Worm (Caenorhabditis elegans) whole organism, young adult: ENCODE measurements around the gene C49F5.6.

Source experiments
- D2030.7 ChIP-seq: fragments of 200-800 bp; sonication (Bioruptor generic); IDR thresholded peaks from 2 replicates; pipeline ENCODE4 v1.3.6; 2022; ENCODE audit warnings: missing genetic modification reagents, missing genetic modification characterization, missing compliant biosample characterization
- F55B11.4 ChIP-seq: sonication (generic microtip); optimal IDR thresholded peaks from 2 replicates; lab custom pipeline; 2016; ENCODE audit warnings: missing compliant biosample characterization, missing genetic modification characterization, borderline replicate concordance; ENCODE audit not compliant: insufficient read depth
- K12H6.12 ChIP-seq: fragments of 200-800 bp; sonication (Bioruptor generic); optimal IDR thresholded peaks from 2 replicates; lab custom pipeline; 2018; ENCODE audit warnings: mild to moderate bottlenecking, missing genetic modification characterization, missing compliant biosample characterization
- Y53F4B.3 ChIP-seq: fragments of 200-800 bp; sonication (Bioruptor generic); IDR thresholded peaks from 2 replicates; pipeline ENCODE4 v1.3.6; 2022; ENCODE audit warnings: missing genetic modification reagents, missing genetic modification characterization, missing compliant biosample characterization
- Y95B8A.8 ChIP-seq: fragments of 200-800 bp; sonication (Bioruptor generic); IDR thresholded peaks from 2 replicates; pipeline ENCODE4 v1.3.6; 2022; ENCODE audit warnings: missing genetic modification reagents, missing genetic modification characterization, missing compliant biosample characterization
- aptf-2 ChIP-seq: fragments of 200-800 bp; sonication (Bioruptor generic); conservative IDR thresholded peaks from 2 replicates; pipeline ENCODE4 v1.3.6; 2022; ENCODE audit warnings: missing genetic modification reagents, missing genetic modification characterization, missing compliant biosample characterization
- bed-2 ChIP-seq: fragments of 200-800 bp; sonication (Bioruptor generic); IDR thresholded peaks from 2 replicates; pipeline ENCODE4 v1.3.6; 2022; ENCODE audit warnings: missing genetic modification reagents, missing genetic modification characterization, missing compliant biosample characterization
- ceh-100 ChIP-seq: fragments of 200-800 bp; sonication (Bioruptor generic); IDR thresholded peaks from 2 replicates; pipeline ENCODE4 v1.3.6; 2022; ENCODE audit warnings: missing genetic modification reagents, missing genetic modification characterization, missing compliant biosample characterization
- ceh-79 ChIP-seq: sonication (generic microtip); optimal IDR thresholded peaks from 2 replicates; lab custom pipeline; 2017; ENCODE audit warnings: mild to moderate bottlenecking, missing genetic modification characterization, missing compliant biosample characterization
- ceh-91 ChIP-seq: fragments of 200-800 bp; sonication (Bioruptor generic); IDR thresholded peaks from 2 replicates; pipeline ENCODE4 v1.3.6; 2022; ENCODE audit warnings: missing genetic modification reagents, missing genetic modification characterization, missing compliant biosample characterization
- dpff-1 ChIP-seq: sonication (generic microtip); optimal IDR thresholded peaks from 2 replicates; lab custom pipeline; 2017; ENCODE audit warnings: mild to moderate bottlenecking, missing genetic modification characterization, missing compliant biosample characterization
- efl-1 ChIP-seq: fragments of 150-350 bp; optimal IDR thresholded peaks from 2 replicates; lab custom pipeline; 2014; ENCODE audit warnings: missing biosample characterization, missing genetic modification reagents, missing genetic modification characterization
- egl-44 ChIP-seq: fragments of 200-800 bp; sonication (Bioruptor generic); IDR thresholded peaks from 2 replicates; pipeline ENCODE4 v1.3.6; 2022; ENCODE audit warnings: missing genetic modification reagents, missing genetic modification characterization, missing compliant biosample characterization
- ekl-4 ChIP-seq: fragments of 200-800 bp; sonication (Bioruptor generic); IDR thresholded peaks from 2 replicates; pipeline ENCODE4 v1.3.6; 2022; ENCODE audit warnings: missing genetic modification reagents, missing genetic modification characterization, missing compliant biosample characterization
- ets-4 ChIP-seq: fragments of 200-800 bp; sonication (Bioruptor generic); optimal IDR thresholded peaks from 2 replicates; lab custom pipeline; 2018; ENCODE audit warnings: mild to moderate bottlenecking, missing genetic modification characterization, missing compliant biosample characterization
- gei-17 ChIP-seq: fragments of 200-800 bp; sonication (Bioruptor generic); optimal IDR thresholded peaks from 2 replicates; lab custom pipeline; 2018; ENCODE audit warnings: mild to moderate bottlenecking, missing genetic modification characterization, missing compliant biosample characterization
- him-1 ChIP-seq: sonication (generic microtip); optimal IDR thresholded peaks from 2 replicates; lab custom pipeline; 2016; ENCODE audit warnings: missing genotype, missing genetic modification reagents, missing genetic modification characterization, missing compliant biosample characterization
- hlh-12 ChIP-seq: sonication (generic microtip); optimal IDR thresholded peaks from 2 replicates; lab custom pipeline; 2016; ENCODE audit warnings: missing genetic modification characterization, missing compliant biosample characterization
- hsf-1 ChIP-seq: fragments of 200-800 bp; sonication (Bioruptor generic); IDR thresholded peaks from 2 replicates; pipeline ENCODE4 v1.3.6; 2022; ENCODE audit warnings: missing genetic modification reagents, missing genetic modification characterization, missing compliant biosample characterization
- lag-1 ChIP-seq: fragments of 200-800 bp; sonication (Bioruptor generic); IDR thresholded peaks from 2 replicates; pipeline ENCODE4 v1.3.6; 2022; ENCODE audit warnings: missing genetic modification reagents, missing genetic modification characterization, missing compliant biosample characterization
- let-607 ChIP-seq, 2 experiments: fragments of 200-800 bp in 1 of 2; sonication (Bioruptor generic) in 1 of 2; sonication (generic microtip) in 1 of 2; optimal IDR thresholded peaks; 2 replicates each; lab custom pipeline; 2016 to 2018; ENCODE audit warnings: mild to moderate bottlenecking in 2 of 2, missing compliant biosample characterization in 2 of 2, missing genetic modification characterization in 2 of 2, moderate library complexity in 2 of 2, missing genotype in 1 of 2
- lin-26 ChIP-seq: fragments of 200-800 bp; sonication (Bioruptor generic); IDR thresholded peaks from 2 replicates; pipeline ENCODE4 v1.3.6; 2022; ENCODE audit warnings: missing genetic modification reagents, missing genetic modification characterization, missing compliant biosample characterization
- lin-54 ChIP-seq: fragments of 200-800 bp; sonication (Bioruptor generic); optimal IDR thresholded peaks from 2 replicates; lab custom pipeline; 2018; ENCODE audit warnings: mild to moderate bottlenecking, missing genetic modification characterization, missing compliant biosample characterization
- madf-3 ChIP-seq: fragments of 200-800 bp; sonication (Bioruptor generic); IDR thresholded peaks from 2 replicates; pipeline ENCODE4 v1.3.6; 2022; ENCODE audit warnings: missing genetic modification reagents, missing genetic modification characterization, missing compliant biosample characterization
- madf-6 ChIP-seq: fragments of 200-800 bp; sonication (Bioruptor generic); IDR thresholded peaks from 2 replicates; pipeline ENCODE4 v1.3.6; 2022; ENCODE audit warnings: missing genetic modification reagents, missing genetic modification characterization, missing compliant biosample characterization
- madf-8 ChIP-seq: fragments of 200-800 bp; sonication (Bioruptor generic); conservative IDR thresholded peaks from 2 replicates; pipeline ENCODE4 v1.3.6; 2022; ENCODE audit warnings: missing genetic modification reagents, missing genetic modification characterization, missing compliant biosample characterization
- mxl-1 ChIP-seq: sonication (generic microtip); optimal IDR thresholded peaks from 2 replicates; lab custom pipeline; 2016; ENCODE audit warnings: missing genetic modification characterization, missing compliant biosample characterization
- nhr-179 ChIP-seq: sonication (generic microtip); optimal IDR thresholded peaks from 2 replicates; lab custom pipeline; 2016; ENCODE audit warnings: mild to moderate bottlenecking, missing genetic modification characterization, missing compliant biosample characterization
- nhr-90 ChIP-seq: sonication (generic microtip); optimal IDR thresholded peaks from 2 replicates; lab custom pipeline; 2016; ENCODE audit warnings: missing genotype, mild to moderate bottlenecking, missing genetic modification characterization, missing compliant biosample characterization
- repo-1 ChIP-seq: sonication (generic microtip); optimal IDR thresholded peaks from 2 replicates; lab custom pipeline; 2017; ENCODE audit warnings: mild to moderate bottlenecking, missing genetic modification characterization, missing compliant biosample characterization
- snpc-3.4 ChIP-seq: sonication (generic microtip); optimal IDR thresholded peaks from 2 replicates; lab custom pipeline; 2017; ENCODE audit warnings: missing genetic modification characterization, mild to moderate bottlenecking, missing compliant biosample characterization, antibody characterized with exemption, moderate library complexity, missing genotype, missing genetic modification reagents
- unc-130 ChIP-seq: sonication (generic microtip); optimal IDR thresholded peaks from 2 replicates; lab custom pipeline; 2016; ENCODE audit warnings: missing genetic modification reagents, missing genetic modification characterization, missing compliant biosample characterization
- xnd-1 ChIP-seq: sonication (generic microtip); optimal IDR thresholded peaks from 2 replicates; lab custom pipeline; 2016; ENCODE audit warnings: missing genotype, missing genetic modification reagents, missing genetic modification characterization, missing compliant biosample characterization
- ztf-26 ChIP-seq: sonication (generic microtip); optimal IDR thresholded peaks from 2 replicates; lab custom pipeline; 2017; ENCODE audit warnings: missing genetic modification characterization, missing compliant biosample characterization

C49F5.6 gene

ce11 chrX:11987900-11988364, at the start of gene C49F5.6:
TSS of gene C49F5.6 (plus strand) at chrX:11988314.
- TF ChIP-seq ets-4 (GFP tag; lab: Kevin White, UChicago) (no peak), F55B11.4 (tag; lab: Kevin White, UChicago) (no peak), him-1 (tag; lab: Kevin White, UChicago) (no peak), madf-6 (GFP tag; lab: Robert Waterston, UW) (peak; percentile 79), Y53F4B.3 (GFP tag; lab: Robert Waterston, UW) (no peak), efl-1 (GFP tag; lab: Kevin White, UChicago) (peak; percentile 89), hlh-12 (tag; lab: Kevin White, UChicago) (no peak), aptf-2 (GFP tag; lab: Robert Waterston, UW) (peak; percentile 76), nhr-90 (tag; lab: Kevin White, UChicago) (no peak), snpc-3.4 (tag; lab: Kevin White, UChicago) (no peak), madf-8 (0 out of 2 replicates have a peak, but pooled peaks have one; percentile 31), ztf-26 (tag; lab: Kevin White, UChicago) (no peak), bed-2 (GFP tag; lab: Robert Waterston, UW) (no peak), ceh-100 (GFP tag; lab: Robert Waterston, UW) (no peak), lag-1 (GFP tag; lab: Robert Waterston, UW) (no peak), madf-3 (GFP tag; lab: Robert Waterston, UW) (0 out of 2 replicates have a peak, but pooled peaks have one; percentile 44)

ce11 chrX:11938826-11939225, 49.3 kb upstream of the C49F5.6 start, which contains the start of gene F55G7.5:
TSS of gene F55G7.5 (minus strand) at chrX:11938926.
- no peak for TF ChIP-seq xnd-1 (tag; lab: Kevin White, UChicago)
- no peak for TF ChIP-seq let-607 (tag; optimal IDR thresholded peaks at IDR 0.05; lab: Kevin White, UChicago)

DNA sequence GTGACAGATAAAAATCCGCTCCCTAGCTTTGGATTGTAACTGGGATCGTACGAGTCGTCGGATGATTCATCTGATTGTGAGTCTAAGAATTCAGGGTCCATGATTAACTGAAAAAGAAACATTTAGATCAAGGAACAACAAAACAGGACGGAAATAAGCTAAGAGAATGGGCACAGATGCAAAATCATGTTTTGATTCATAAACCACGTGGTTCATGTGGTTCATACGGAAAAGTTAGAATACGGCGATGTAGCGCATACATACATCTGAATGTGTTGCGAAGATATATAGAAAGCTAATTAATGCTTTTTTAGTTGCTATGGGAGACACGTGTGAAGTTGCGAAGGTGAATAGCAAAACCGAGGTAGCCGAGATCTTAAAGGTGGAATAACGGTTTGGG, 46.2 kb upstream of the C49F5.6 start, which contains the start of gene F55G7.3:
Gene F55G7.3, minus strand, starts transcription at position 101 of the 400 bp plus-strand sequence.
- no peak for TF ChIP-seq lin-26 (GFP tag; lab: Robert Waterston, UW)
- TF ChIP-seq D2030.7 (GFP tag; lab: Robert Waterston, UW), result no peak
- no peak for TF ChIP-seq nhr-179 (tag; lab: Kevin White, UChicago)
- no peak for TF ChIP-seq K12H6.12 (tag; lab: Kevin White, UChicago)
- no peak for TF ChIP-seq lin-54 (GFP tag; lab: Kevin White, UChicago)
- no peak for TF ChIP-seq ceh-79 (tag; lab: Kevin White, UChicago)
- TF ChIP-seq unc-130 (GFP tag; lab: Kevin White, UChicago), result no peak
- no peak for TF ChIP-seq xnd-1 (tag; lab: Kevin White, UChicago)
- TF ChIP-seq snpc-3.4 (tag; lab: Kevin White, UChicago), result no peak
- TF ChIP-seq gei-17 (GFP tag; lab: Kevin White, UChicago), result no peak
- TF ChIP-seq ceh-91 (GFP tag; lab: Robert Waterston, UW), result no peak
- no peak for TF ChIP-seq hsf-1 (GFP tag; lab: Robert Waterston, UW)
- TF ChIP-seq egl-44 (GFP tag; lab: Robert Waterston, UW), result no peak
- TF ChIP-seq mxl-1 (tag; lab: Kevin White, UChicago), result no peak
- TF ChIP-seq Y95B8A.8 (GFP tag; lab: Robert Waterston, UW), result no peak
- no peak for TF ChIP-seq dpff-1 (tag; lab: Kevin White, UChicago)
- TF ChIP-seq ekl-4 (GFP tag; lab: Robert Waterston, UW), result no peak
- no peak for TF ChIP-seq aptf-2 (GFP tag; lab: Robert Waterston, UW)
- no peak for TF ChIP-seq repo-1 (tag; lab: Kevin White, UChicago)
